Fruit fly (Drosophila melanogaster): ENCODE results near the gene Adhr.

Adhr gene

DNA sequence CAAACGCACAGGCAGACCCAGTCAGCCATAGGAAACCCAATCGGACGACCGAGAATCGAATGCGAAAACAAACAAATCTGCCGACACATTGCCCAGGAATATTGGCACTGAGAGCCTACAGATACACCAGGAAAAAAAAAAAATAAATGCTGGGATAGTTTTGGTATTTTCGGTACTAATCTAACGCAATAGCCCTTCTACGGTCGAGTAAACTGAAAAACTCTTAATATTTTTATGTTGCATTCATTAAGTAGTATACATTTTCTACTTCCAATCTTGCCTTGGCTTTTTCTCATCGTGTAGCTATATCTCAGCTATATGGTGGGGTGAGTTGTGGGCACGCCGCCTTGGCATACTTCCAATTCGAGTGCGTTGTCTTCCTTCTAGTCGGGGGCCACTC, 4.2 kb downstream of the Adhr start (continued):
- TF ChIP-seq pan (optimal IDR thresholded peaks at IDR 0.05) (no peak), pan (GFP tag; optimal IDR thresholded peaks at IDR 0.05 in 1 of 2, IDR thresholded peaks at IDR 0.05 in 1 of 2) (peak in 1 of 2 experiments; percentile 65), CG11723 (GFP tag; optimal IDR thresholded peaks at IDR 0.05) (no peak), bab2 (GFP tag; optimal IDR thresholded peaks at IDR 0.05) (peak; percentile 34), crc (GFP tag; optimal IDR thresholded peaks at IDR 0.05) (no peak), H15 (GFP tag; IDR thresholded peaks at IDR 0.05) (no peak), bsh (GFP tag; optimal IDR thresholded peaks at IDR 0.05) (peak in 1 of 2 experiments; percentile 18), CG11093 (GFP tag; IDR thresholded peaks at IDR 0.05) (no peak), CG7928 (GFP tag; optimal IDR thresholded peaks at IDR 0.05) (no peak), CG10462 (GFP tag; optimal IDR thresholded peaks at IDR 0.05) (no peak), Gsc (GFP tag; IDR thresholded peaks at IDR 0.05) (no peak), NfI (GFP tag; optimal IDR thresholded peaks at IDR 0.05) (peak; percentile 26), zfh2 (GFP tag; optimal IDR thresholded peaks at IDR 0.05) (peak; percentile 19), Hr39 (optimal IDR thresholded peaks at IDR 0.05) (no peak), gcm (GFP tag; optimal IDR thresholded peaks at IDR 0.05) (no peak), sens (GFP tag) (peak; percentile 82), CG9817 (tag; optimal IDR thresholded peaks at IDR 0.05) (peak; percentile 0), Ets97D (GFP tag; optimal IDR thresholded peaks at IDR 0.05) (no peak), ap (GFP tag; IDR thresholded peaks at IDR 0.05) (no peak), PHDP (tag; optimal IDR thresholded peaks at IDR 0.05) (no peak), Sox102F (GFP tag; optimal IDR thresholded peaks at IDR 0.05) (peak; percentile 37), slou (GFP tag; optimal IDR thresholded peaks at IDR 0.05) (peak; percentile 33), ac (GFP tag; optimal IDR thresholded peaks at IDR 0.05) (no peak), CG13123 (GFP tag; optimal IDR thresholded peaks at IDR 0.05) (no peak), Nf-YB (GFP tag; optimal IDR thresholded peaks at IDR 0.05) (no peak), dan (GFP tag; IDR thresholded peaks at IDR 0.05) (no peak), CG1529 (GFP tag; optimal IDR thresholded peaks at IDR 0.05) (no peak), CG7786 (GFP tag; optimal IDR thresholded peaks at IDR 0.05) (no peak), CG14014 (GFP tag; IDR thresholded peaks at IDR 0.05) (0 out of 2 replicates have a peak, but pooled peaks have one; percentile 14), grn (GFP tag; optimal IDR thresholded peaks at IDR 0.05) (no peak), CG8388 (GFP tag; optimal IDR thresholded peaks at IDR 0.05) (no peak), crp (GFP tag; optimal IDR thresholded peaks at IDR 0.05) (no peak), CG9797 (GFP tag; optimal IDR thresholded peaks at IDR 0.05) (no peak), HLH4C (GFP tag; IDR thresholded peaks at IDR 0.05; ENCODE audit: partially characterized antibody) (no peak), CG17568 (GFP tag; optimal IDR thresholded peaks at IDR 0.05) (no peak), Hmr (GFP tag; optimal IDR thresholded peaks at IDR 0.05) (no peak), Dll (GFP tag; IDR thresholded peaks at IDR 0.05; ENCODE audit: partially characterized antibody) (no peak), tin (GFP tag; optimal IDR thresholded peaks at IDR 0.05) (no peak), ttk (GFP tag; IDR thresholded peaks at IDR 0.05) (peak; percentile 31; the same call in 1 of the 2 replicates), CG8765 (GFP tag; IDR thresholded peaks at IDR 0.05) (no peak), CG8089 (GFP tag; optimal IDR thresholded peaks at IDR 0.05) (no peak), CG34422 (GFP tag; IDR thresholded peaks at IDR 0.05) (no peak), her (GFP tag; optimal IDR thresholded peaks at IDR 0.05) (peak; percentile 35), so (GFP tag; IDR thresholded peaks at IDR 0.05) (0 out of 3 replicates have a peak, but pooled peaks have one; percentile 37), Blimp-1 (GFP tag; optimal IDR thresholded peaks at IDR 0.05) (peak; percentile 14), CG1233 (GFP tag; optimal IDR thresholded peaks at IDR 0.05) (no peak), CG6272 (GFP tag; IDR thresholded peaks at IDR 0.05) (no peak), cwo (GFP tag; optimal IDR thresholded peaks at IDR 0.05) (peak; percentile 6), YL-1 (GFP tag; optimal IDR thresholded peaks at IDR 0.05) (no peak), Atf-2 (GFP tag; optimal IDR thresholded peaks at IDR 0.05) (no peak), Gug (GFP tag; IDR thresholded peaks at IDR 0.05) (peak; percentile 16; the same call in 1 of the 4 replicates), pita (GFP tag; optimal IDR thresholded peaks at IDR 0.05) (no peak)
